Fruit fly (Drosophila melanogaster) Kc167 (cell line): ENCODE results near the gene CG9547.

Source experiments
- Myc ChIP-seq: fragments of >200 bp; optimal IDR thresholded peaks from 2 replicates; lab custom pipeline; 2017; ENCODE audit warnings: missing external identifiers
- psq ChIP-seq: fragments of >200 bp; optimal IDR thresholded peaks from 2 replicates; lab custom pipeline; 2017; ENCODE audit warnings: missing external identifiers

dm6 chr2L:6471978-6472776 lies 22.2 kb downstream of the CG9547 start:
- TF ChIP-seq Myc (lab: Kevin White, UChicago) (no peak), psq (lab: Kevin White, UChicago) (no peak)
